Worm (Caenorhabditis elegans) whole organism, L2 larva: Measurements from ENCODE around the gene ani-1.
A peak's percentile ranks its signal among the peaks of the same experiment; 100 is the strongest.

Source experiments
- F13H6.1 ChIP-seq: sonication (generic microtip); optimal IDR thresholded peaks from 2 replicates; lab custom pipeline; 2016; ENCODE audit warnings: missing genetic modification characterization, missing compliant biosample characterization
- R02D3.7 ChIP-seq: fragments of 150-350 bp; optimal IDR thresholded peaks from 2 replicates; lab custom pipeline; 2014; ENCODE audit warnings: missing biosample characterization, missing genetic modification characterization
- Y55F3AM.14 ChIP-seq: fragments of 200-800 bp; sonication (Bioruptor generic); optimal IDR thresholded peaks from 2 replicates; lab custom pipeline; 2018; ENCODE audit warnings: mild to moderate bottlenecking, missing genetic modification characterization, missing compliant biosample characterization
- aly-2 ChIP-seq: fragments of 150-350 bp; optimal IDR thresholded peaks from 2 replicates; lab custom pipeline; 2014; ENCODE audit warnings: missing biosample characterization, missing genetic modification characterization
- blmp-1 ChIP-seq: sonication (generic microtip); optimal IDR thresholded peaks from 2 replicates; lab custom pipeline; 2017; ENCODE audit warnings: missing genetic modification characterization, mild to moderate bottlenecking, missing compliant biosample characterization, antibody characterized with exemption, moderate library complexity; ENCODE audit not compliant: insufficient read depth
- ceh-82 ChIP-seq: fragments of 150-350 bp; optimal IDR thresholded peaks from 2 replicates; lab custom pipeline; 2014; ENCODE audit warnings: missing biosample characterization, missing genetic modification characterization
- elt-3 ChIP-seq: sonication (generic microtip); optimal IDR thresholded peaks from 2 replicates; lab custom pipeline; 2017; ENCODE audit warnings: missing biosample characterization, missing genetic modification characterization
- fos-1 ChIP-seq: fragments of 150-350 bp; optimal IDR thresholded peaks from 2 replicates; lab custom pipeline; 2014; ENCODE audit warnings: missing biosample characterization, missing genetic modification characterization
- gmeb-1 ChIP-seq: fragments of 150-350 bp; optimal IDR thresholded peaks from 2 replicates; lab custom pipeline; 2014; ENCODE audit warnings: missing biosample characterization, missing genetic modification characterization
- lin-11 ChIP-seq: fragments of 150-350 bp; sonication (generic microtip); optimal IDR thresholded peaks from 2 replicates; lab custom pipeline; 2014; ENCODE audit warnings: missing biosample characterization, missing genetic modification characterization, inconsistent platforms, mixed read lengths
- lsy-2 ChIP-seq, 2 experiments: fragments of 150-350 bp in 1 of 2; sonication (generic microtip) in 1 of 2; optimal IDR thresholded peaks; 2 replicates each; lab custom pipeline; 2014 to 2017; ENCODE audit warnings: missing biosample characterization in 2 of 2, missing genetic modification characterization in 2 of 2
- mab-5 ChIP-seq: fragments of 150-350 bp; optimal IDR thresholded peaks from 2 replicates; lab custom pipeline; 2014; ENCODE audit warnings: missing biosample characterization, missing genetic modification characterization
- mbf-1 ChIP-seq: sonication (generic microtip); optimal IDR thresholded peaks from 2 replicates; lab custom pipeline; 2017; ENCODE audit warnings: missing biosample characterization, missing genetic modification characterization
- nhr-12 ChIP-seq: fragments of 150-350 bp; optimal IDR thresholded peaks from 2 replicates; lab custom pipeline; 2014; ENCODE audit warnings: missing biosample characterization, missing genetic modification characterization
- nhr-129 ChIP-seq: fragments of 150-350 bp; optimal IDR thresholded peaks from 2 replicates; lab custom pipeline; 2014; ENCODE audit warnings: missing biosample characterization, missing genetic modification characterization
- nhr-21 ChIP-seq: fragments of 150-350 bp; optimal IDR thresholded peaks from 2 replicates; lab custom pipeline; 2014; ENCODE audit warnings: missing biosample characterization, missing genetic modification characterization
- nhr-237 ChIP-seq: fragments of 150-350 bp; optimal IDR thresholded peaks from 2 replicates; lab custom pipeline; 2014; ENCODE audit warnings: missing biosample characterization, missing genetic modification characterization
- nhr-6 ChIP-seq: fragments of 150-350 bp; optimal IDR thresholded peaks from 2 replicates; lab custom pipeline; 2014; ENCODE audit warnings: missing biosample characterization, missing genetic modification characterization
- peb-1 ChIP-seq: fragments of 150-350 bp; optimal IDR thresholded peaks from 2 replicates; lab custom pipeline; 2014; ENCODE audit warnings: missing biosample characterization, missing genetic modification characterization
- sem-4 ChIP-seq: fragments of 150-350 bp; optimal IDR thresholded peaks from 2 replicates; lab custom pipeline; 2014; ENCODE audit warnings: missing biosample characterization, missing genetic modification reagents, missing genetic modification characterization
- skn-1 ChIP-seq: sonication (generic microtip); optimal IDR thresholded peaks from 2 replicates; lab custom pipeline; 2017; ENCODE audit warnings: missing biosample characterization, missing genetic modification characterization
- sma-9 ChIP-seq, 2 experiments: fragments of 150-350 bp in 1 of 2; sonication (generic microtip) in 1 of 2; optimal IDR thresholded peaks; 2 replicates each; lab custom pipeline; 2014 to 2016; ENCODE audit warnings: missing genetic modification characterization in 2 of 2, mild to moderate bottlenecking in 1 of 2, missing biosample characterization in 1 of 2, missing compliant biosample characterization in 1 of 2, missing genetic modification reagents in 1 of 2, moderate library complexity in 1 of 2
- unc-39 ChIP-seq: fragments of 150-350 bp; optimal IDR thresholded peaks from 2 replicates; lab custom pipeline; 2014; ENCODE audit warnings: missing biosample characterization, missing genetic modification characterization
- zag-1 ChIP-seq: fragments of 150-350 bp; optimal IDR thresholded peaks from 2 replicates; lab custom pipeline; 2014; ENCODE audit warnings: missing biosample characterization, missing genetic modification characterization
- ztf-4 ChIP-seq: fragments of 150-350 bp; optimal IDR thresholded peaks from 2 replicates; lab custom pipeline; 2014; ENCODE audit warnings: missing biosample characterization, missing genetic modification characterization

ani-1 gene

DNA sequence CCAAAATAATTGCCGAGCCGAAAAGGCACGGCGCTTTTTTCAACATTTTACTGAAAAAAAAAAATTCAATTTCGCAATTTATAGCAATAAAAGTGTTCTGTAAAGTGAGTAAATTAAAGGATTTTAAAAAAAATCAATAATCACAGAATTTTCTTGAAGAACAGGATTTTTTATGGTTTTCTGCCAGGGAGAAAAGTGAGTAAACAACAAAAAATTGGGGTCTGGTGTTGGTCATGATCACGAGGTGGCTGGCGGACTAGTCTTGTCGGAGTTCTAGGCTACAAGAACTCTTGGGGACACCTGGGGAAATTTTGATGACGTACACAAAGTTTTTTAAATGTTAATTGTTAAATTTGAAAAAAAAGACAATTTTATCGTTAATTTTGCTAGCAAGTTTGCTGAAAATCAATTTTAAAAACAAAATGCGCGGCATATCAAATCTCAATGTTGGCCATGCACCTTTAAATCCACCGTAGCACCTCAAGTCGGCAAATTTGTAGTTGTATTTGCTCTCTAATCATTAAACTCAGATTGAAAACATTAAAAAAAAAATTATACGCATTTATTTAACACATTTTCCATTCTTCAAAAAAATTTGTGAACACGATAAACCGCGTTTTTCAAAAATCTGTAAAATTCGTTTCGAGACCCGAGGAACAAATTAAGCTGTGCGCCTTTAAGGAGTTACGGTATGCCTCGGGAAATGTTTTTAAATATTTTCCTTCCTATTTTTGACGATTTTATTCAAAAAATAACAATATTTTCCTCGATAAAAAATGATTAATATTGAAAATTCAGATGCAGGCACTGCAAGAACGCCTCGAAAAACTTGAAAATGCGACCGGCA is 3.8 kb upstream of the ani-1 start, which contains the start of the genes scav-3 and Y49E10.21 (continued):
- peak in 1 of 2 experiments; percentile 58 for TF ChIP-seq lsy-2 (tag; optimal IDR thresholded peaks at IDR 0.05; lab: Kevin White, UChicago)
- TF ChIP-seq zag-1 (tag; lab: Kevin White, UChicago), result no peak
- TF ChIP-seq peb-1 (tag; lab: Kevin White, UChicago), result no peak
- TF ChIP-seq nhr-129 (tag; lab: Kevin White, UChicago), result peak; percentile 44
- TF ChIP-seq F13H6.1, result no peak
- TF ChIP-seq R02D3.7 (tag; lab: Kevin White, UChicago), result no peak
- no peak for TF ChIP-seq Y55F3AM.14 (GFP tag; lab: Kevin White, UChicago)

- peak; percentile 25 for TF ChIP-seq gmeb-1 (tag; lab: Kevin White, UChicago)
- peak; percentile 81 for TF ChIP-seq ztf-4 (tag; lab: Kevin White, UChicago)
- no peak for TF ChIP-seq aly-2 (tag; lab: Kevin White, UChicago)
- no peak for TF ChIP-seq mbf-1 (tag; lab: Kevin White, UChicago)
- TF ChIP-seq unc-39, result no peak
- TF ChIP-seq blmp-1, result no peak
Measured at ce11 chrIII:12455651-12456420, 2.7 kb upstream of the ani-1 start.

DNA sequence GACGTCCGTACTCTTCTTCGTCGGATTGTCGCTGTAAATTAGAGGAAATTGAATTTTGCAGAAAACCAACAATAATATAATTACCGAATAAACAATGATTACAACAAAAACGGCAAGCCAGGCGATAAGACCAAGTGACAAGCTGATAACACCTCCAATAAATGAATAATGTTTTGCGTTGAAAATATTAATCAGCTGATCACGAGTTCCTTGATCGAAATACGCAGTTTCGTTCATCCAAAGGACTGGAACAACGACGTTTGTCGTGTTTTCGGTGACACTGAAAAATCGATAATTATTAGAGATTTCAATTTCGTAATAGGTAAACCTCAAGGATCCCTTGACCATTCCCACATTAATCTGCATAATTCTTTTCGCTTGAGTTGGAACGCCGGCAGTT is 610 bp upstream of the ani-1 start:
- TF ChIP-seq fos-1 (tag; lab: Kevin White, UChicago) (peak; percentile 65), sma-9 (GFP tag; optimal IDR thresholded peaks at IDR 0.05; lab: Kevin White, UChicago) (no peak), sma-9 (tag; optimal IDR thresholded peaks at IDR 0.05; lab: Kevin White, UChicago) (no peak)

DNA sequence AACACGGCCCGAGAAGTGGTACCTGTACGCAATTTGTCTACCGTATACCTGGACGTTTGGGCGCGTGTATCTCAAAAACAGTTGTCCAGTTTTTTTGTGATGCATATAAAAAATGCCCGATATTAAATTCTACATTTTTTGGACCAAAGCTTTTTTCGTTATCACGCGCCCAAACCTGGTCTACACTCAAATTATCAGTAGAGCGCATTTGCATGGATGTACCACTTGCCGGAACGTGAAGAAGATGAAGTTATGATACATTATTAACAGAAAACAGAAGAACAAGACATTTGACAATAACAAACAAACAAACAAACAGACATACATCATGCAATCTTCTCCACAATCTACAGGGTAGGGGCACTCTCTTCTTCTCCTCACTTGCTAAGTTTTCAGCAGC is 5.6 kb downstream of the ani-1 start:
- peak in 1 of 2 experiments; percentile 18 for TF ChIP-seq lsy-2 (tag; optimal IDR thresholded peaks at IDR 0.05; lab: Kevin White, UChicago)

DNA sequence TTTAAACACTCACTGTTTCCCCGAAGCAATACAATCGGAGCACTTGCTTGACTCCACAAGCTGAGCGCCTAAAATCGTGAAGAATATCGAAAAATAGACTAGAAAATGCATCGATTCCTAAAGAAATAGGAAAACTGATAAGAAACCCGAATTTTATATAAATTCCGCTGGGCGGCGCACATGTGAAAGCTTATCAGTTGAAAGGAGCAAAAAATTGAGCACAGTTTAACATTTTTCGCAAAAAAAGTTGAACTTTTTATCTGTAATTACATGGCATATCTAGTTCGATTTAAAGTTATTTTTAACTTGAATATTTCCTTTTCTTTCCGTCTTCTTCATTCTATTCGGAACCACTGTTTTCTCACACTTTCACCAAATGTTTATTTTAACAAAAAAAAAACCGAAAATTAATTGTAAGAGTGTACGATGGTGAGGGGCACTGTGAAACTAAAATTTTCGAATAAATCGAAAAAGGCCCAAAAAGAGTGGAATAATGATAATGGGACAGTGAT is 7.1 kb downstream of the ani-1 start, which contains the start of gene Y49E10.18:
Gene Y49E10.18, minus strand, starts transcription at position 116 of the 512 bp plus-strand sequence.
- no peak for TF ChIP-seq Y55F3AM.14 (GFP tag; lab: Kevin White, UChicago)
- no peak for TF ChIP-seq ceh-82
- TF ChIP-seq F13H6.1, result no peak
- TF ChIP-seq skn-1, result no peak
- no peak for TF ChIP-seq nhr-12 (tag; lab: Kevin White, UChicago)
- TF ChIP-seq sem-4 (tag; lab: Kevin White, UChicago), result no peak
- TF ChIP-seq R02D3.7 (tag; lab: Kevin White, UChicago), result no peak
- no peak for TF ChIP-seq mab-5 (tag; lab: Kevin White, UChicago)
- TF ChIP-seq lin-11 (tag; lab: Kevin White, UChicago), result no peak
- peak; percentile 66 for TF ChIP-seq sma-9 (GFP tag; optimal IDR thresholded peaks at IDR 0.05; lab: Kevin White, UChicago)
- no peak for TF ChIP-seq sma-9 (tag; optimal IDR thresholded peaks at IDR 0.05; lab: Kevin White, UChicago)
- no peak for TF ChIP-seq ztf-4 (tag; lab: Kevin White, UChicago)
- peak; percentile 61 for TF ChIP-seq fos-1 (tag; lab: Kevin White, UChicago)
- no peak for TF ChIP-seq elt-3 (tag; lab: Kevin White, UChicago)
- TF ChIP-seq zag-1 (tag; lab: Kevin White, UChicago), result no peak
- TF ChIP-seq nhr-6, result no peak
- no peak for TF ChIP-seq nhr-21 (tag; lab: Kevin White, UChicago)

DNA sequence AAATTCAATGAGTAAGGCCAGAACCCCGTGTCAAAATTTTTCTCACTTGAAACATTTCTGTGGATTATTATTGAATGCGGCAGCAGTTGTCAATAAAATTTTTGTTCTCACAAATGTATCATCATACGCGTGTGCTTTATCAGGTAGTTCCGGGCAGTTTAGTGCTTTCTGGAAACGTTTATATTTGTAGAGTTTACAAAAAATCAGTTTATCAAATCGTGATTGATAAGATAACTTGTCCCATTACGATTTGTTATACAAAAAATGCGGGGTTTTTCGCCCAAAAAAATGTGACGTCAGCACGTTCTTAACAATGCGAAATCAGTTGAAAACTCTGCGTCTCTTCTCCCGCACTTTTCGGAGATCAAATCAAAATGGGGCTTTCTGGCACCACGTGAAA is 8.0 kb downstream of the ani-1 start:
- peak; percentile 28 for TF ChIP-seq fos-1 (tag; lab: Kevin White, UChicago)
- no peak for TF ChIP-seq nhr-237 (tag; lab: Kevin White, UChicago)
- TF ChIP-seq sma-9 (GFP tag; optimal IDR thresholded peaks at IDR 0.05; lab: Kevin White, UChicago), result peak; percentile 37
- no peak for TF ChIP-seq sma-9 (tag; optimal IDR thresholded peaks at IDR 0.05; lab: Kevin White, UChicago)
